Worm (Caenorhabditis elegans) whole organism, L1 larva: ENCODE measurements around the gene pccb-1.
A peak's percentile ranks its signal among the peaks of the same experiment; 100 is the strongest.

Experiments used
- C04F5.9 ChIP-seq: sonication (generic microtip); optimal IDR thresholded peaks from 2 replicates; lab custom pipeline; 2016; ENCODE audit warnings: missing genetic modification characterization, missing compliant biosample characterization
- C34B4.2 ChIP-seq: sonication (generic microtip); optimal IDR thresholded peaks from 2 replicates; lab custom pipeline; 2017; ENCODE audit warnings: mild to moderate bottlenecking, missing genetic modification characterization, missing compliant biosample characterization
- Y116A8C.19 ChIP-seq: sonication (generic microtip); optimal IDR thresholded peaks from 2 replicates; lab custom pipeline; 2016; ENCODE audit warnings: missing compliant biosample characterization, missing genetic modification characterization, borderline replicate concordance
- aha-1 ChIP-seq: fragments of 150-350 bp; optimal IDR thresholded peaks from 2 replicates; lab custom pipeline; 2014; ENCODE audit warnings: missing biosample characterization, missing genetic modification characterization
- alr-1 ChIP-seq: fragments of 200-800 bp; sonication (Bioruptor generic); optimal IDR thresholded peaks from 2 replicates; lab custom pipeline; 2018; ENCODE audit warnings: borderline replicate concordance, mild to moderate bottlenecking, missing genetic modification characterization, missing compliant biosample characterization
- aly-2 ChIP-seq: fragments of 150-350 bp; optimal IDR thresholded peaks from 2 replicates; lab custom pipeline; 2014; ENCODE audit warnings: missing biosample characterization, missing genetic modification characterization
- blmp-1 ChIP-seq: fragments of 150-350 bp; optimal IDR thresholded peaks from 2 replicates; lab custom pipeline; 2014; ENCODE audit warnings: missing biosample characterization, missing genetic modification characterization
- ceh-63 ChIP-seq: fragments of 200-800 bp; sonication (Bioruptor generic); optimal IDR thresholded peaks from 2 replicates; lab custom pipeline; 2018; ENCODE audit warnings: mild to moderate bottlenecking, missing genetic modification characterization, missing compliant biosample characterization
- ceh-8 ChIP-seq: fragments of 200-800 bp; sonication (Bioruptor generic); optimal IDR thresholded peaks from 2 replicates; lab custom pipeline; 2018; ENCODE audit warnings: mild to moderate bottlenecking, missing genetic modification characterization, moderate library complexity, missing compliant biosample characterization
- ceh-82 ChIP-seq, 3 experiments: fragments of 150-350 bp in 1 of 3; sonication (generic microtip) in 2 of 3; optimal IDR thresholded peaks; 2 replicates each; lab custom pipeline; 2014 to 2017; ENCODE audit warnings: missing biosample characterization in 3 of 3, missing genetic modification characterization in 3 of 3
- ceh-90 ChIP-seq: sonication (generic microtip); optimal IDR thresholded peaks from 2 replicates; lab custom pipeline; 2016; ENCODE audit warnings: missing genetic modification characterization, missing compliant biosample characterization
- ces-1 ChIP-seq: fragments of 150-350 bp; optimal IDR thresholded peaks from 2 replicates; lab custom pipeline; 2014; ENCODE audit warnings: missing biosample characterization, missing genetic modification reagents, missing genetic modification characterization
- dsc-1 ChIP-seq: sonication (generic microtip); optimal IDR thresholded peaks from 2 replicates; lab custom pipeline; 2016; ENCODE audit warnings: mild to moderate bottlenecking, missing genetic modification characterization, missing compliant biosample characterization
- efl-1 ChIP-seq, 4 experiments: fragments of 150-350 bp; optimal IDR thresholded peaks in 3 of 4; peaks in 1 of 4; 1 replicate in 1 of 4; 2 replicates in 3 of 4; lab custom pipeline; 2014; ENCODE audit warnings: missing biosample characterization in 2 of 4, missing genetic modification characterization in 2 of 4, missing genetic modification reagents in 2 of 4
- egl-13 ChIP-seq: sonication (generic microtip); optimal IDR thresholded peaks from 2 replicates; lab custom pipeline; 2016; ENCODE audit warnings: missing genotype, missing genetic modification reagents, missing genetic modification characterization, missing compliant biosample characterization
- egl-27 ChIP-seq, 2 experiments: fragments of 150-350 bp in 1 of 2; sonication (generic microtip); optimal IDR thresholded peaks; 3 replicates each; lab custom pipeline; 2017 to 2018; ENCODE audit warnings: missing biosample characterization in 2 of 2, missing genetic modification characterization in 2 of 2, missing genetic modification reagents in 2 of 2
- elt-3 ChIP-seq, 6 experiments: fragments of 150-350 bp in 1 of 6; sonication (generic microtip); optimal IDR thresholded peaks; 2 replicates each; lab custom pipeline; 2017 to 2018; ENCODE audit warnings: missing biosample characterization in 6 of 6, missing genetic modification characterization in 6 of 6, inconsistent platforms in 1 of 6
- ets-5 ChIP-seq: fragments of 200-800 bp; sonication (Bioruptor generic); IDR thresholded peaks from 2 replicates; pipeline ENCODE4 v1.3.6; 2022; ENCODE audit warnings: missing genetic modification characterization, missing compliant biosample characterization
- hpl-2 ChIP-seq: fragments of 150-350 bp; optimal IDR thresholded peaks from 2 replicates; lab custom pipeline; 2014; ENCODE audit warnings: missing biosample characterization, missing genetic modification reagents, missing genetic modification characterization
- irx-1 ChIP-seq: sonication (generic microtip); optimal IDR thresholded peaks from 2 replicates; lab custom pipeline; 2016; ENCODE audit warnings: missing genetic modification characterization, missing compliant biosample characterization
- isw-1 ChIP-seq: fragments of 200-800 bp; sonication (Bioruptor generic); IDR thresholded peaks from 2 replicates; pipeline ENCODE4 v1.3.6; 2022; ENCODE audit warnings: missing genetic modification characterization, missing compliant biosample characterization
- lin-13 ChIP-seq: fragments of 150-350 bp; optimal IDR thresholded peaks from 2 replicates; lab custom pipeline; 2014; ENCODE audit warnings: missing biosample characterization, missing genetic modification reagents, missing genetic modification characterization
- lin-15B ChIP-seq: fragments of 150-350 bp; sonication (generic microtip); optimal IDR thresholded peaks from 3 replicates; lab custom pipeline; 2014; ENCODE audit warnings: missing biosample characterization, missing genetic modification characterization
- lin-35 ChIP-seq, 2 experiments: fragments of 150-350 bp; optimal IDR thresholded peaks; 2 replicates each; lab custom pipeline; 2014; ENCODE audit warnings: missing biosample characterization in 2 of 2, missing genetic modification characterization in 2 of 2, missing genetic modification reagents in 2 of 2
- lir-3 ChIP-seq: sonication (generic microtip); optimal IDR thresholded peaks from 2 replicates; lab custom pipeline; 2016; ENCODE audit warnings: mild to moderate bottlenecking, missing genetic modification characterization, moderate library complexity, missing compliant biosample characterization; ENCODE audit not compliant: poor library complexity
- lsy-2 ChIP-seq, 2 experiments: fragments of 150-350 bp; optimal IDR thresholded peaks; 2 replicates each; lab custom pipeline; 2014; ENCODE audit warnings: missing biosample characterization in 2 of 2, missing genetic modification characterization in 2 of 2
- mab-9 ChIP-seq: fragments of 200-800 bp; sonication (Bioruptor generic); IDR thresholded peaks from 2 replicates; pipeline ENCODE4 v1.3.6; 2022; ENCODE audit warnings: missing genetic modification reagents, missing genetic modification characterization, missing compliant biosample characterization
- mdl-1 ChIP-seq, 2 experiments: fragments of 150-350 bp; optimal IDR thresholded peaks; 2 replicates each; lab custom pipeline; 2014 to 2017; ENCODE audit warnings: missing biosample characterization in 2 of 2, missing genetic modification characterization in 2 of 2, inconsistent platforms in 1 of 2
- mef-2 ChIP-seq: fragments of 150-350 bp; optimal IDR thresholded peaks from 2 replicates; lab custom pipeline; 2014; ENCODE audit warnings: missing biosample characterization, missing genetic modification characterization
- mep-1 ChIP-seq: fragments of 150-350 bp; optimal IDR thresholded peaks from 2 replicates; lab custom pipeline; 2014; ENCODE audit warnings: missing biosample characterization, missing genetic modification characterization
- nhr-11 ChIP-seq: fragments of 150-350 bp; optimal IDR thresholded peaks from 2 replicates; lab custom pipeline; 2014; ENCODE audit warnings: missing biosample characterization, missing genetic modification characterization
- nhr-19 ChIP-seq: fragments of 200-800 bp; sonication (Bioruptor generic); conservative IDR thresholded peaks from 2 replicates; pipeline ENCODE4 v1.3.6; 2022; ENCODE audit warnings: missing genetic modification characterization, missing compliant biosample characterization
- nhr-71 ChIP-seq: sonication (generic microtip); optimal IDR thresholded peaks from 2 replicates; lab custom pipeline; 2016; ENCODE audit warnings: mild to moderate bottlenecking, missing genetic modification characterization, moderate library complexity, missing compliant biosample characterization
- nhr-85 ChIP-seq: sonication (generic microtip); peaks from one replicate; lab custom pipeline; 2016; ENCODE audit warnings: missing genetic modification characterization, inconsistent platforms, missing compliant biosample characterization
- nhr-90 ChIP-seq: sonication (generic microtip); optimal IDR thresholded peaks from 2 replicates; lab custom pipeline; 2016; ENCODE audit warnings: mild to moderate bottlenecking, missing genetic modification characterization, missing compliant biosample characterization; ENCODE audit not compliant: poor library complexity
- rnt-1 ChIP-seq: sonication (generic microtip); optimal IDR thresholded peaks from 2 replicates; lab custom pipeline; 2016; ENCODE audit warnings: mild to moderate bottlenecking, missing genetic modification characterization, moderate library complexity, missing compliant biosample characterization
- skn-1 ChIP-seq: fragments of 150-350 bp; optimal IDR thresholded peaks from 2 replicates; lab custom pipeline; 2014; ENCODE audit warnings: missing biosample characterization, missing genetic modification characterization
- snpc-4 ChIP-seq: fragments of 150-350 bp; optimal IDR thresholded peaks from 2 replicates; lab custom pipeline; 2014; ENCODE audit warnings: missing biosample characterization, missing genetic modification characterization
- snu-23 ChIP-seq: sonication (generic microtip); optimal IDR thresholded peaks from 2 replicates; lab custom pipeline; 2016; ENCODE audit warnings: missing genetic modification characterization, missing compliant biosample characterization
- sox-4 ChIP-seq: sonication (generic microtip); optimal IDR thresholded peaks from 2 replicates; lab custom pipeline; 2016; ENCODE audit warnings: missing genetic modification characterization, missing compliant biosample characterization
- sup-37 ChIP-seq: fragments of 200-800 bp; sonication (Bioruptor generic); optimal IDR thresholded peaks from 2 replicates; lab custom pipeline; 2018; ENCODE audit warnings: mild to moderate bottlenecking, missing genetic modification characterization, missing compliant biosample characterization
- swsn-7 ChIP-seq: sonication (generic microtip); optimal IDR thresholded peaks from 2 replicates; lab custom pipeline; 2016; ENCODE audit warnings: missing genetic modification characterization, missing compliant biosample characterization
- unc-62 ChIP-seq: fragments of 150-350 bp; optimal IDR thresholded peaks from 2 replicates; lab custom pipeline; 2014; ENCODE audit warnings: missing biosample characterization, missing genetic modification reagents, missing genetic modification characterization
- unc-86 ChIP-seq: sonication (generic microtip); optimal IDR thresholded peaks from 2 replicates; lab custom pipeline; 2016; ENCODE audit warnings: missing genetic modification characterization, missing compliant biosample characterization
- vab-15 ChIP-seq: sonication (generic microtip); optimal IDR thresholded peaks from 2 replicates; lab custom pipeline; 2017; ENCODE audit warnings: missing genotype, mild to moderate bottlenecking, missing genetic modification characterization, missing compliant biosample characterization
- xbp-1 ChIP-seq: sonication (generic microtip); optimal IDR thresholded peaks from 2 replicates; lab custom pipeline; 2016; ENCODE audit warnings: missing genetic modification characterization, missing compliant biosample characterization
- ztf-4 ChIP-seq: fragments of 150-350 bp; optimal IDR thresholded peaks from 2 replicates; lab custom pipeline; 2014; ENCODE audit warnings: missing biosample characterization, missing genetic modification characterization

Gene pccb-1

DNA sequence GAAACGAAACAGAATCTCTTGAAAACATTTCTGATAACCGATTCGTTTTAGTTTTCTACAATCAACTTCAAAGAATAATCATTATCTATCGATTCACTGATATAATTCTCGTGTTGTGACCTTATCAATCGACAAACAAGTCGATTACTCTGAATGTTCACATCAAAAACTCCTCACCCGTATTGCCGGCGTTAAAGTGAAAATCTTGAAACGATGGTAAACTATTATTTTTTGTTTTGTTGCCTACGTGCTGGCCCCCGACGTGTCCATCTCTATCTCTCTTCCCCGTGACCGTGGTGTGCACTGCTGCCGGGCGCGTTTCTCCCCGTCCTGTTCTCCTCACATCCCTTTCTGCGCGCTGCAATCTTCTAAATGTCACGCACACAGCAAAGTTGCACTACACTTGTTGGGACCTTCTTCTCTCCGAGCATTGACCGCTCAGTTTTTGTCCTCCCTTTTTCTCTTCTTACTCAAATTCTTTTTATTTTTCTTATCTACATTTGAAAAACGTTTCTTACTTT, 605 bp downstream of the pccb-1 start (continued):
- TF ChIP-seq rnt-1 = peak; percentile 59
- TF ChIP-seq snu-23 (GFP tag; lab: Kevin White, UChicago) = peak; percentile 66
- peak; percentile 35 for TF ChIP-seq nhr-90 (tag; lab: Kevin White, UChicago)
- TF ChIP-seq snpc-4 (tag; lab: Kevin White, UChicago) = no peak
- TF ChIP-seq ets-5 (GFP tag; lab: Robert Waterston, UW) = no peak
- no peak for TF ChIP-seq egl-27 (tag; optimal IDR thresholded peaks at IDR 0.05; lab: Kevin White, UChicago)
- TF ChIP-seq aha-1 (tag; lab: Kevin White, UChicago) = peak; percentile 68
- TF ChIP-seq lin-13 = no peak
- no peak for TF ChIP-seq unc-62
- TF ChIP-seq mdl-1 (tag; optimal IDR thresholded peaks at IDR 0.05; lab: Kevin White, UChicago) = peak in 1 of 2 experiments; percentile 57
- TF ChIP-seq ceh-82 (tag; optimal IDR thresholded peaks at IDR 0.05; lab: Kevin White, UChicago) = peak in 1 of 3 experiments; percentile 65
- no peak for TF ChIP-seq vab-15 (tag; lab: Kevin White, UChicago)
- TF ChIP-seq efl-1 (optimal IDR thresholded peaks at IDR 0.05; lab: Kevin White, UChicago) = peak; percentile 4 to 11
- TF ChIP-seq efl-1 (GFP tag; optimal IDR thresholded peaks at IDR 0.05 in 1 of 2; lab: Kevin White, UChicago) = peak in 1 of 2 experiments; percentile 92
- no peak for TF ChIP-seq aly-2
- peak; percentile 14 for TF ChIP-seq blmp-1 (tag; lab: Kevin White, UChicago)
- no peak for TF ChIP-seq ceh-90 (tag; lab: Kevin White, UChicago)
- no peak for TF ChIP-seq xbp-1 (tag; lab: Kevin White, UChicago)
- no peak for TF ChIP-seq mab-9 (GFP tag; lab: Robert Waterston, UW)
- TF ChIP-seq ztf-4 (tag; lab: Kevin White, UChicago) = peak; percentile 31
- TF ChIP-seq Y116A8C.19 (tag; lab: Kevin White, UChicago) = no peak
- peak in 1 of 2 experiments; percentile 34 for TF ChIP-seq lsy-2 (tag; optimal IDR thresholded peaks at IDR 0.05; lab: Kevin White, UChicago)
- no peak for TF ChIP-seq irx-1 (tag; lab: Kevin White, UChicago)
- TF ChIP-seq egl-13 (tag; lab: Kevin White, UChicago) = no peak
- TF ChIP-seq dsc-1 = peak; percentile 35
- TF ChIP-seq skn-1 (tag; lab: Kevin White, UChicago) = peak; percentile 34
- TF ChIP-seq nhr-19 (GFP tag; lab: Robert Waterston, UW) = peak; percentile 51; the same call in 1 of the 2 replicates
- TF ChIP-seq mep-1 (tag; lab: Kevin White, UChicago) = peak; percentile 49
- peak; percentile 40 for TF ChIP-seq swsn-7
- TF ChIP-seq lir-3 (tag; lab: Kevin White, UChicago) = peak; percentile 22
- peak; percentile 36 for TF ChIP-seq ceh-63 (GFP tag; lab: Kevin White, UChicago)
- TF ChIP-seq ceh-8 (GFP tag; lab: Kevin White, UChicago) = no peak

DNA sequence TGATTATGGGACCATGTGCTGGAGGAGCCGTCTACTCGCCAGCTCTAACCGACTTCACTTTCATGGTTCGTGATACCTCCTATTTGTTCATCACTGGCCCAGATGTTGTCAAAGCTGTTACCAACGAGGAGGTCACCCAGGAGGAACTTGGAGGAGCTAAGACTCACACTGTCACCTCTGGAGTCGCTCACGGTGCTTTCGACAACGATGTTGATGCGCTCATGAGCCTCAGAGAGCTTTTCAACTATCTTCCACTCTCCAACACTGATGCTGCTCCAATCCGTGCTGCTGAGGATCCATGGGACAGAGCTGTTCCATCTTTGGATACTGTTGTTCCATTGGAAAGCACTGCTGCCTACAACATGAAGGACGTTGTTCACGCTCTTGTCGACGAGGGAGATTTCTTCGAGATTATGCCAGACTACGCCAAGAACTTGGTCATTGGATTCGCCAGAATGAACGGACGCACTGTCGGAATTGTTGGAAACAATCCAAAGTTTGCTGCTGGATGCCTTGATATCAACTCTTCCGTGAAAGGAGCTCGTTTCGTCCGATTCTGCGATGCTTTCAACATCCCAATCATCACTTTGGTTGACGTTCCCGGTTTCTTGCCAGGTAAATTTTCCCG, 1.9 kb downstream of the pccb-1 start:
- TF ChIP-seq unc-86 (tag; lab: Kevin White, UChicago) (no peak), nhr-11 (no peak), nhr-90 (tag; lab: Kevin White, UChicago) (no peak), lin-35 (GFP tag; optimal IDR thresholded peaks at IDR 0.05; lab: Kevin White, UChicago) (no peak), nhr-85 (tag; lab: Kevin White, UChicago) (peak; percentile 6)
- TF ChIP-seq, all 84 proteins: peak for 1

DNA sequence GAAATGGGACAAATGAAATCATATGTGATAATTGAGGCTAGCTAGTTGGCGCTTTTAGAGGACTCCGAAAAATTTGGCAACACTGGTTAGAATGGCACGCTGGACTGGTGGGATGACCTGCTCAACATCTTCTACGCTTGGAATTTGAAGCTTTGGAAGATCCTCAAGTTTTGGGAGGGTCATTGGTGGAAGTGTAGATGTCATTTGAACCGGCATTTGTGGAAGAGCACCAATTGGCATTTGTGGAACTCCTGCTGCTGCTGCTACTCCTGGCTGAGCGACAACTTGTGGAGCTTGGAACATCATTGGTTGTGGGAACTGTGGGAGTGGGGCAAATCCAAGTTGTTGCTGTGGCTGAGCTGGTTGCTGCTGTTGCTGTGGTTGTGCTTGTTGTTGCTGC, 3.1 kb downstream of the pccb-1 start:
- no peak for TF ChIP-seq alr-1
- no peak for TF ChIP-seq lin-15B
- TF ChIP-seq sox-4 (tag; lab: Kevin White, UChicago) = no peak
- TF ChIP-seq mef-2 (tag; lab: Kevin White, UChicago) = no peak
- TF ChIP-seq ces-1 (GFP tag; lab: Kevin White, UChicago) = no peak
- TF ChIP-seq elt-3 (tag; optimal IDR thresholded peaks at IDR 0.05; lab: Kevin White, UChicago) = no peak
- no peak for TF ChIP-seq sup-37 (GFP tag; lab: Kevin White, UChicago)
- TF ChIP-seq C04F5.9 (tag; lab: Kevin White, UChicago) = no peak
- TF ChIP-seq isw-1 (GFP tag; lab: Robert Waterston, UW) = no peak
- TF ChIP-seq hpl-2 = no peak
- TF ChIP-seq Y116A8C.19 (tag; lab: Kevin White, UChicago) = no peak
- TF ChIP-seq C34B4.2 (tag; lab: Kevin White, UChicago) = no peak
- TF ChIP-seq nhr-71 (tag; lab: Kevin White, UChicago) = peak; percentile 12
- TF ChIP-seq nhr-90 (tag; lab: Kevin White, UChicago) = peak; percentile 23
